Worm (Caenorhabditis elegans) whole organism, young adult: ENCODE results near the gene F15E6.4.

Experiments
- C17E4.6 ChIP-seq: fragments of 200-800 bp; sonication (Bioruptor generic); IDR thresholded peaks from 2 replicates; pipeline ENCODE4 v1.3.6; 2022; ENCODE audit warnings: missing genetic modification reagents, missing genetic modification characterization, missing compliant biosample characterization
- F23B12.7 ChIP-seq: sonication (generic microtip); optimal IDR thresholded peaks from 2 replicates; lab custom pipeline; 2017; ENCODE audit warnings: missing genetic modification characterization, mild to moderate bottlenecking, missing compliant biosample characterization, antibody characterized with exemption, moderate library complexity; ENCODE audit not compliant: insufficient read depth
- F37B4.10 ChIP-seq: fragments of 200-800 bp; sonication (Bioruptor generic); IDR thresholded peaks from 2 replicates; pipeline ENCODE4 v1.3.6; 2022; ENCODE audit warnings: missing genetic modification characterization, missing compliant biosample characterization
- F39B2.1 ChIP-seq: fragments of 200-800 bp; sonication (Bioruptor generic); IDR thresholded peaks from 2 replicates; pipeline ENCODE4 v1.3.6; 2022; ENCODE audit warnings: missing genetic modification reagents, missing genetic modification characterization, missing compliant biosample characterization
- F49E8.2 ChIP-seq: sonication (generic microtip); optimal IDR thresholded peaks from 3 replicates; lab custom pipeline; 2017; ENCODE audit warnings: missing genetic modification characterization, mild to moderate bottlenecking, missing compliant biosample characterization, antibody characterized with exemption, moderate library complexity; ENCODE audit not compliant: insufficient read depth
- F52B5.7 ChIP-seq: sonication (generic microtip); optimal IDR thresholded peaks from 2 replicates; lab custom pipeline; 2016; ENCODE audit warnings: mild to moderate bottlenecking, missing genetic modification characterization, missing compliant biosample characterization
- F55B11.4 ChIP-seq: sonication (generic microtip); optimal IDR thresholded peaks from 2 replicates; lab custom pipeline; 2016; ENCODE audit warnings: missing compliant biosample characterization, missing genetic modification characterization, borderline replicate concordance; ENCODE audit not compliant: insufficient read depth
- F57A8.1 ChIP-seq: fragments of 200-800 bp; sonication (Bioruptor generic); optimal IDR thresholded peaks from 2 replicates; lab custom pipeline; 2018; ENCODE audit warnings: mild to moderate bottlenecking, missing genetic modification characterization, moderate library complexity, missing compliant biosample characterization
- K11D2.4 ChIP-seq: fragments of 200-800 bp; sonication (Bioruptor generic); IDR thresholded peaks from 2 replicates; pipeline ENCODE4 v1.3.6; 2022; ENCODE audit warnings: missing genetic modification reagents, missing genetic modification characterization, missing compliant biosample characterization
- Y53F4B.3 ChIP-seq: fragments of 200-800 bp; sonication (Bioruptor generic); IDR thresholded peaks from 2 replicates; pipeline ENCODE4 v1.3.6; 2022; ENCODE audit warnings: missing genetic modification reagents, missing genetic modification characterization, missing compliant biosample characterization
- Y79H2A.3 ChIP-seq: fragments of 200-800 bp; sonication (Bioruptor generic); conservative IDR thresholded peaks from 2 replicates; pipeline ENCODE4 v1.3.6; 2022; ENCODE audit warnings: missing genetic modification reagents, missing genetic modification characterization, missing compliant biosample characterization
- atf-7 ChIP-seq: sonication (generic microtip); optimal IDR thresholded peaks from 2 replicates; lab custom pipeline; 2017; ENCODE audit warnings: mild to moderate bottlenecking, missing genetic modification characterization, missing compliant biosample characterization
- attf-3 ChIP-seq: fragments of 200-800 bp; sonication (Bioruptor generic); conservative IDR thresholded peaks from 2 replicates; pipeline ENCODE4 v1.3.6; 2022; ENCODE audit warnings: missing genetic modification reagents, missing genetic modification characterization, missing compliant biosample characterization
- ccch-3 ChIP-seq: fragments of 200-800 bp; sonication (Bioruptor generic); optimal IDR thresholded peaks from 2 replicates; lab custom pipeline; 2018; ENCODE audit warnings: mild to moderate bottlenecking, missing genetic modification characterization, missing compliant biosample characterization
- cebp-2 ChIP-seq: fragments of 200-800 bp; sonication (Bioruptor generic); IDR thresholded peaks from 2 replicates; pipeline ENCODE4 v1.3.6; 2022; ENCODE audit warnings: missing genetic modification characterization, missing compliant biosample characterization
- ceh-27 ChIP-seq: fragments of 200-800 bp; sonication (Bioruptor generic); optimal IDR thresholded peaks from 2 replicates; lab custom pipeline; 2018; ENCODE audit warnings: mild to moderate bottlenecking, missing genetic modification characterization, moderate library complexity, missing compliant biosample characterization
- ceh-79 ChIP-seq: sonication (generic microtip); optimal IDR thresholded peaks from 2 replicates; lab custom pipeline; 2017; ENCODE audit warnings: mild to moderate bottlenecking, missing genetic modification characterization, missing compliant biosample characterization
- die-1 ChIP-seq: sonication (generic microtip); optimal IDR thresholded peaks from 2 replicates; lab custom pipeline; 2016; ENCODE audit warnings: missing genotype, mild to moderate bottlenecking, missing genetic modification characterization, missing compliant biosample characterization
- dpff-1 ChIP-seq: sonication (generic microtip); optimal IDR thresholded peaks from 2 replicates; lab custom pipeline; 2017; ENCODE audit warnings: mild to moderate bottlenecking, missing genetic modification characterization, missing compliant biosample characterization
- efl-1 ChIP-seq: fragments of 150-350 bp; optimal IDR thresholded peaks from 2 replicates; lab custom pipeline; 2014; ENCODE audit warnings: missing biosample characterization, missing genetic modification reagents, missing genetic modification characterization
- gei-17 ChIP-seq: fragments of 200-800 bp; sonication (Bioruptor generic); optimal IDR thresholded peaks from 2 replicates; lab custom pipeline; 2018; ENCODE audit warnings: mild to moderate bottlenecking, missing genetic modification characterization, missing compliant biosample characterization
- him-1 ChIP-seq: sonication (generic microtip); optimal IDR thresholded peaks from 2 replicates; lab custom pipeline; 2016; ENCODE audit warnings: missing genotype, missing genetic modification reagents, missing genetic modification characterization, missing compliant biosample characterization
- hsf-1 ChIP-seq: fragments of 200-800 bp; sonication (Bioruptor generic); IDR thresholded peaks from 2 replicates; pipeline ENCODE4 v1.3.6; 2022; ENCODE audit warnings: missing genetic modification reagents, missing genetic modification characterization, missing compliant biosample characterization
- lag-1 ChIP-seq: fragments of 200-800 bp; sonication (Bioruptor generic); IDR thresholded peaks from 2 replicates; pipeline ENCODE4 v1.3.6; 2022; ENCODE audit warnings: missing genetic modification reagents, missing genetic modification characterization, missing compliant biosample characterization
- let-607 ChIP-seq, 2 experiments: fragments of 200-800 bp in 1 of 2; sonication (Bioruptor generic) in 1 of 2; sonication (generic microtip) in 1 of 2; optimal IDR thresholded peaks; 2 replicates each; lab custom pipeline; 2016 to 2018; ENCODE audit warnings: mild to moderate bottlenecking in 2 of 2, missing compliant biosample characterization in 2 of 2, missing genetic modification characterization in 2 of 2, moderate library complexity in 2 of 2, missing genotype in 1 of 2
- lin-35 ChIP-seq, 3 experiments: fragments of 150-350 bp in 2 of 3; sonication (generic microtip) in 1 of 3; optimal IDR thresholded peaks; 2 replicates each; lab custom pipeline; 2014 to 2018; ENCODE audit warnings: missing biosample characterization in 3 of 3, missing genetic modification characterization in 3 of 3, missing genetic modification reagents in 3 of 3
- lin-54 ChIP-seq: fragments of 200-800 bp; sonication (Bioruptor generic); optimal IDR thresholded peaks from 2 replicates; lab custom pipeline; 2018; ENCODE audit warnings: mild to moderate bottlenecking, missing genetic modification characterization, missing compliant biosample characterization
- lsl-1 ChIP-seq: fragments of 200-800 bp; sonication (Bioruptor generic); optimal IDR thresholded peaks from 2 replicates; lab custom pipeline; 2018; ENCODE audit warnings: mild to moderate bottlenecking, missing genetic modification characterization, moderate library complexity, missing compliant biosample characterization
- madf-10 ChIP-seq: sonication (generic microtip); optimal IDR thresholded peaks from 2 replicates; lab custom pipeline; 2016; ENCODE audit warnings: mild to moderate bottlenecking, missing genetic modification characterization, missing compliant biosample characterization
- madf-3 ChIP-seq: fragments of 200-800 bp; sonication (Bioruptor generic); IDR thresholded peaks from 2 replicates; pipeline ENCODE4 v1.3.6; 2022; ENCODE audit warnings: missing genetic modification reagents, missing genetic modification characterization, missing compliant biosample characterization
- madf-6 ChIP-seq: fragments of 200-800 bp; sonication (Bioruptor generic); IDR thresholded peaks from 2 replicates; pipeline ENCODE4 v1.3.6; 2022; ENCODE audit warnings: missing genetic modification reagents, missing genetic modification characterization, missing compliant biosample characterization
- madf-8 ChIP-seq: fragments of 200-800 bp; sonication (Bioruptor generic); conservative IDR thresholded peaks from 2 replicates; pipeline ENCODE4 v1.3.6; 2022; ENCODE audit warnings: missing genetic modification reagents, missing genetic modification characterization, missing compliant biosample characterization
- mel-28 ChIP-seq: sonication (generic microtip); optimal IDR thresholded peaks from 2 replicates; lab custom pipeline; 2016; ENCODE audit warnings: borderline replicate concordance, mild to moderate bottlenecking, missing genetic modification characterization, missing compliant biosample characterization
- nfya-1 ChIP-seq: sonication (generic microtip); optimal IDR thresholded peaks from 2 replicates; lab custom pipeline; 2017; ENCODE audit warnings: antibody characterized with exemption, missing compliant biosample characterization, missing genetic modification characterization, borderline replicate concordance; ENCODE audit not compliant: insufficient read depth
- nhr-27 ChIP-seq: fragments of 200-800 bp; sonication (Bioruptor generic); optimal IDR thresholded peaks from 2 replicates; lab custom pipeline; 2018; ENCODE audit warnings: mild to moderate bottlenecking, missing genetic modification characterization, moderate library complexity, missing compliant biosample characterization
- pha-4 ChIP-seq: fragments of 150-350 bp; sonication (generic microtip); optimal IDR thresholded peaks from 2 replicates; lab custom pipeline; 2014; ENCODE audit warnings: missing biosample characterization, missing genetic modification reagents, missing genetic modification characterization
- rec-8 ChIP-seq, 2 experiments: sonication (generic microtip); optimal IDR thresholded peaks; 2 replicates each; lab custom pipeline; 2016; ENCODE audit warnings: mild to moderate bottlenecking in 2 of 2, missing genetic modification characterization in 2 of 2, missing genetic modification reagents in 2 of 2, missing genotype in 2 of 2, missing biosample characterization in 1 of 2, missing compliant biosample characterization in 1 of 2, moderate library complexity in 1 of 2
- rpc-1 ChIP-seq, 2 experiments: fragments of 150-350 bp in 1 of 2; sonication (generic microtip) in 1 of 2; optimal IDR thresholded peaks; 2 replicates each; lab custom pipeline; 2014 to 2018; ENCODE audit warnings: missing biosample characterization in 1 of 2, missing genetic modification characterization in 1 of 2, missing genetic modification reagents in 1 of 2, missing genotype in 1 of 2
- snpc-1.3 ChIP-seq: sonication (generic microtip); optimal IDR thresholded peaks from 2 replicates; lab custom pipeline; 2017; ENCODE audit warnings: missing genetic modification characterization, mild to moderate bottlenecking, missing compliant biosample characterization, antibody characterized with exemption, moderate library complexity, missing genotype, missing genetic modification reagents; ENCODE audit not compliant: insufficient read depth
- snpc-4 ChIP-seq, 5 experiments: fragments of 150-350 bp in 1 of 5; sonication (generic microtip) in 4 of 5; optimal IDR thresholded peaks; 2 replicates each; lab custom pipeline; 2014 to 2018; ENCODE audit warnings: missing genetic modification characterization in 5 of 5, missing biosample characterization in 3 of 5, antibody characterized with exemption in 2 of 5, mild to moderate bottlenecking in 2 of 5, missing compliant biosample characterization in 2 of 5, missing genotype in 2 of 5, moderate library complexity in 2 of 5, missing genetic modification reagents in 1 of 5
- somi-1 ChIP-seq: fragments of 200-800 bp; sonication (Bioruptor generic); optimal IDR thresholded peaks from 2 replicates; lab custom pipeline; 2018; ENCODE audit warnings: mild to moderate bottlenecking, missing genetic modification characterization, missing compliant biosample characterization
- tbx-9 ChIP-seq: sonication (generic microtip); optimal IDR thresholded peaks from 2 replicates; lab custom pipeline; 2016; ENCODE audit warnings: borderline replicate concordance, missing genetic modification characterization, inconsistent platforms, missing compliant biosample characterization
- tlf-1 ChIP-seq: fragments of 200-800 bp; sonication (Bioruptor generic); optimal IDR thresholded peaks from 2 replicates; lab custom pipeline; 2018; ENCODE audit warnings: mild to moderate bottlenecking, missing genetic modification characterization, missing compliant biosample characterization
- zfh-2 ChIP-seq: fragments of 200-800 bp; sonication (Bioruptor generic); conservative IDR thresholded peaks from 2 replicates; pipeline ENCODE4 v1.3.6; 2022; ENCODE audit warnings: missing genetic modification reagents, missing genetic modification characterization, missing compliant biosample characterization
- ztf-18 ChIP-seq: sonication (generic microtip); optimal IDR thresholded peaks from 2 replicates; lab custom pipeline; 2016; ENCODE audit warnings: missing genotype, mild to moderate bottlenecking, missing genetic modification characterization, missing compliant biosample characterization
- ztf-26 ChIP-seq: sonication (generic microtip); optimal IDR thresholded peaks from 2 replicates; lab custom pipeline; 2017; ENCODE audit warnings: missing genetic modification characterization, missing compliant biosample characterization
- ztf-6 ChIP-seq: fragments of 200-800 bp; sonication (Bioruptor generic); IDR thresholded peaks from 2 replicates; pipeline ENCODE4 v1.3.6; 2022; ENCODE audit warnings: missing genetic modification reagents, missing genetic modification characterization, missing compliant biosample characterization

F15E6.4 gene

ce11 chrIV:4247334-4247733 is 43.9 kb upstream of the F15E6.4 start (continued):
- no peak for TF ChIP-seq Y53F4B.3 (GFP tag; lab: Robert Waterston, UW)
- TF ChIP-seq F49E8.2 (tag; lab: Kevin White, UChicago) = no peak
- no peak for TF ChIP-seq rec-8 (tag; optimal IDR thresholded peaks at IDR 0.05; lab: Kevin White, UChicago)
- no peak for TF ChIP-seq tbx-9
- TF ChIP-seq ccch-3 (GFP tag; lab: Kevin White, UChicago) = no peak
- TF ChIP-seq atf-7 (tag; lab: Kevin White, UChicago) = no peak
- TF ChIP-seq ztf-26 (tag; lab: Kevin White, UChicago) = no peak
- no peak for TF ChIP-seq Y79H2A.3
- TF ChIP-seq F52B5.7 (tag; lab: Kevin White, UChicago) = no peak
- no peak for TF ChIP-seq ceh-27
- TF ChIP-seq zfh-2 (GFP tag; lab: Robert Waterston, UW) = no peak
- no peak for TF ChIP-seq nfya-1 (tag; lab: Kevin White, UChicago)
- TF ChIP-seq lin-54 (GFP tag; lab: Kevin White, UChicago) = peak; percentile 38
- TF ChIP-seq madf-8 (GFP tag; lab: Robert Waterston, UW) = no peak; the same call in 1 of the 2 replicates
- TF ChIP-seq F23B12.7 (tag; lab: Kevin White, UChicago) = peak; percentile 20
- no peak for TF ChIP-seq nhr-27 (tag; lab: Kevin White, UChicago)
- TF ChIP-seq lsl-1 = peak; percentile 54
- peak in 1 of 3 experiments; percentile 60 for TF ChIP-seq lin-35 (GFP tag; optimal IDR thresholded peaks at IDR 0.05; lab: Kevin White, UChicago)
- TF ChIP-seq let-607 (tag; optimal IDR thresholded peaks at IDR 0.05; lab: Kevin White, UChicago) = no peak
- no peak for TF ChIP-seq ztf-18 (tag; lab: Kevin White, UChicago)
- TF ChIP-seq ztf-6 (GFP tag; lab: Robert Waterston, UW) = no peak
- no peak for TF ChIP-seq F37B4.10 (GFP tag; lab: Robert Waterston, UW)
- no peak for TF ChIP-seq tlf-1 (GFP tag; lab: Kevin White, UChicago)
- TF ChIP-seq pha-4 (tag; lab: Kevin White, UChicago) = no peak
- TF ChIP-seq rpc-1 (optimal IDR thresholded peaks at IDR 0.05; lab: Kevin White, UChicago) = no peak
- TF ChIP-seq rpc-1 (tag; optimal IDR thresholded peaks at IDR 0.05; lab: Kevin White, UChicago) = no peak
- TF ChIP-seq snpc-4 (GFP tag; optimal IDR thresholded peaks at IDR 0.05; lab: Kevin White, UChicago) = no peak
- TF ChIP-seq snpc-4 (tag; optimal IDR thresholded peaks at IDR 0.05; lab: Kevin White, UChicago) = peak in 1 of 4 experiments; percentile 48
- TF ChIP-seq K11D2.4 (GFP tag; lab: Robert Waterston, UW) = no peak
- TF ChIP-seq die-1 (tag; lab: Kevin White, UChicago) = no peak
- TF ChIP-seq cebp-2 (GFP tag; lab: Robert Waterston, UW) = no peak
- TF ChIP-seq ceh-79 (tag; lab: Kevin White, UChicago) = no peak
- no peak for TF ChIP-seq mel-28 (tag; lab: Kevin White, UChicago)
- peak; percentile 71 for TF ChIP-seq efl-1 (GFP tag; lab: Kevin White, UChicago)
- no peak for TF ChIP-seq F39B2.1 (GFP tag; lab: Robert Waterston, UW)
- no peak for TF ChIP-seq attf-3 (GFP tag; lab: Robert Waterston, UW)
- no peak for TF ChIP-seq dpff-1 (tag; lab: Kevin White, UChicago)
- TF ChIP-seq lag-1 (GFP tag; lab: Robert Waterston, UW) = no peak
- peak; percentile 67 for TF ChIP-seq madf-6 (GFP tag; lab: Robert Waterston, UW)
- no peak for TF ChIP-seq him-1 (tag; lab: Kevin White, UChicago)
- no peak for TF ChIP-seq F57A8.1 (GFP tag; lab: Kevin White, UChicago)
- TF ChIP-seq somi-1 (GFP tag; lab: Kevin White, UChicago) = no peak
- no peak for TF ChIP-seq snpc-1.3 (tag; lab: Kevin White, UChicago)
- TF ChIP-seq madf-3 (GFP tag; lab: Robert Waterston, UW) = no peak
- TF ChIP-seq C17E4.6 (GFP tag; lab: Robert Waterston, UW) = no peak
- no peak for TF ChIP-seq F55B11.4
- no peak for TF ChIP-seq hsf-1 (GFP tag; lab: Robert Waterston, UW)
- TF ChIP-seq gei-17 (GFP tag; lab: Kevin White, UChicago) = no peak
- TF ChIP-seq madf-10 (tag; lab: Kevin White, UChicago) = no peak
